Worm (Caenorhabditis elegans): ENCODE results near the gene iglr-2.

The iglr-2 gene

DNA sequence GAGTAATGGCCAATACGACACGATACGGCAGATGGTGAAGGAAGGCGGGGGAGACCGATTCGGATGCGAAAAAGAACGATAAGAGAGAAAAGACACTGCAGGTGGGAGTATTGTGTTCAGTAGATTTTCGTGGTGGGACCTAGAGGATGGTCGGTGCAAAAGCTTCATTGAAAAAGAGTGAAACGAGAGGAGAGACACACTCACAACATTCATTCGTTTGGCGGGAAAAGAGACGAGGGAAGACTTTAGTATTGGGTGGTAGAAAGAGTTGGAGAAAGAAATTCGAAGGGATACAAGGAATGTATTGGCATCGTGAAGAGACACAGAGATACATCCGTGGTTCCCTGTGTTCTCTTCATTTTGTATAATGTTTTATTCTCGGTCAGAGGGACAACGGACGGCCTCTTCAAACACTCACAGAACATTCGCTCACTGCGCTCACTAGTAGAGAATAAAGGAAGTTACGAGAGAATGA is 25.3 kb upstream of the iglr-2 start (continued):
- TF ChIP-seq sptf-2 (GFP tag; optimal IDR thresholded peaks at IDR 0.05) (no peak), ztf-3 (GFP tag; optimal IDR thresholded peaks at IDR 0.05) (no peak), nfyb-1 (GFP tag; IDR thresholded peaks at IDR 0.05) (0 out of 2 replicates have a peak, but pooled peaks have one; percentile 54), nhr-90 (tag; optimal IDR thresholded peaks at IDR 0.05) (no peak), xnd-1 (tag; optimal IDR thresholded peaks at IDR 0.05) (no peak), zfh-2 (GFP tag; conservative IDR thresholded peaks at IDR 0.05) (peak; percentile 43; the same call in 1 of the 2 replicates), efl-1 (GFP tag; optimal IDR thresholded peaks at IDR 0.05) (no peak), bed-2 (GFP tag; IDR thresholded peaks at IDR 0.05) (no peak), gei-17 (GFP tag; optimal IDR thresholded peaks at IDR 0.05) (peak; percentile 8), dox-1 (GFP tag; IDR thresholded peaks at IDR 0.05) (peak; percentile 59), lin-40 (tag; optimal IDR thresholded peaks at IDR 0.05) (peak; percentile 57), hsf-1 (GFP tag; IDR thresholded peaks at IDR 0.05) (no peak; the same call in 1 of the 2 replicates), madf-10 (tag; optimal IDR thresholded peaks at IDR 0.05) (peak; percentile 54), pha-4 (tag; optimal IDR thresholded peaks at IDR 0.05) (no peak), F52B5.7 (tag; optimal IDR thresholded peaks at IDR 0.05) (no peak), lsl-1 (GFP tag; optimal IDR thresholded peaks at IDR 0.05) (no peak), aptf-2 (GFP tag; conservative IDR thresholded peaks at IDR 0.05) (no peak), lag-1 (GFP tag; IDR thresholded peaks at IDR 0.05) (no peak), mes-4 (tag; optimal IDR thresholded peaks at IDR 0.05) (no peak), chd-7 (tag; optimal IDR thresholded peaks at IDR 0.05) (peak; percentile 24), ZK185.1 (tag; optimal IDR thresholded peaks at IDR 0.05; ENCODE audit: poor library complexity, severe bottlenecking) (peak; percentile 53), snpc-1.3 (tag; optimal IDR thresholded peaks at IDR 0.05; ENCODE audit: insufficient read depth) (peak; percentile 12), ztf-25 (GFP tag; IDR thresholded peaks at IDR 0.05) (no peak), ets-4 (GFP tag; optimal IDR thresholded peaks at IDR 0.05) (no peak), cebp-1 (GFP tag; IDR thresholded peaks at IDR 0.05) (no peak), cebp-1 (tag; optimal IDR thresholded peaks at IDR 0.05) (peak; percentile 77), lsy-27 (tag; optimal IDR thresholded peaks at IDR 0.05; ENCODE audit: borderline replicate concordance, insufficient read depth) (no peak), mcd-1 (GFP tag; IDR thresholded peaks at IDR 0.05) (peak; percentile 47; the same call in 1 of the 2 replicates), F57A8.1 (GFP tag; optimal IDR thresholded peaks at IDR 0.05) (no peak), ama-1 (optimal IDR thresholded peaks at IDR 0.05) (peak; percentile 32), ama-1 (GFP tag; optimal IDR thresholded peaks at IDR 0.05) (no peak), ztf-28 (GFP tag; IDR thresholded peaks at IDR 0.05) (no peak), dpff-1 (tag; optimal IDR thresholded peaks at IDR 0.05) (no peak), F55B11.4 (tag; optimal IDR thresholded peaks at IDR 0.05; ENCODE audit: borderline replicate concordance, insufficient read depth) (no peak), nfya-2 (GFP tag; IDR thresholded peaks at IDR 0.05) (no peak), rec-8 (tag; optimal IDR thresholded peaks at IDR 0.05) (no peak), snpc-3.4 (tag; optimal IDR thresholded peaks at IDR 0.05) (peak; percentile 26), F49E8.2 (tag; optimal IDR thresholded peaks at IDR 0.05; ENCODE audit: insufficient read depth) (no peak)

DNA sequence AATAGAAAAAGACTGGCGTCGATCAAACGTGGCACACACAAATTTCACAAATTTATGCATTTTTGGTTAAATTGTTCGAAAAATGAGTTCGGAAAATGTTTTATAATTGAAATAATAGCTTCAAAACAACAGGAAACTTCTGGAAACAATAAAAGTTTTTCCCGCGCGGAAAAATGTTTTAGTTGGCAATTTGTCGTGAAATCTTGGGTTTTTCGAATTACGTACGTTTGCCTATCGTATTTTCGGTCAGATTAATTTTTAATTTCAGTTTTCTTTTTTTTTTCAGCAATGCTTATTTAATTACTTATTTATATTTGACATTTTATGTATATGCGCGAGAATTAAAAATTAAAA is 24.3 kb upstream of the iglr-2 start:
- TF ChIP-seq dpl-1 (GFP tag; optimal IDR thresholded peaks at IDR 0.05) (peak; percentile 73), madf-6 (GFP tag; IDR thresholded peaks at IDR 0.05) (peak; percentile 84), F52B5.7 (tag; optimal IDR thresholded peaks at IDR 0.05) (no peak), B0019.2 (GFP tag; conservative IDR thresholded peaks at IDR 0.05) (peak; percentile 70), F39B2.1 (GFP tag; IDR thresholded peaks at IDR 0.05) (no peak), F33H1.4 (GFP tag; IDR thresholded peaks at IDR 0.05) (peak; percentile 61), madf-8 (GFP tag; conservative IDR thresholded peaks at IDR 0.05) (peak; percentile 64), lin-54 (GFP tag; optimal IDR thresholded peaks at IDR 0.05) (peak; percentile 9), rpc-1 (optimal IDR thresholded peaks at IDR 0.05) (no peak), rpc-1 (tag; optimal IDR thresholded peaks at IDR 0.05) (no peak), let-526 (GFP tag; IDR thresholded peaks at IDR 0.05) (no peak), xnd-1 (tag; optimal IDR thresholded peaks at IDR 0.05) (peak; percentile 15), efl-1 (GFP tag; optimal IDR thresholded peaks at IDR 0.05) (peak; percentile 85), ceh-91 (GFP tag; IDR thresholded peaks at IDR 0.05) (peak; percentile 58; the same call in 1 of the 2 replicates), hrde-1 (tag; optimal IDR thresholded peaks at IDR 0.05; ENCODE audit: borderline replicate concordance) (no peak)

All from whole organism, young adult.